Fruit fly (Drosophila melanogaster): ENCODE data around the gene CG14102.

- TF ChIP-seq CG1621 (tag; optimal IDR thresholded peaks at IDR 0.05): no peak
- TF ChIP-seq Ets21C (GFP tag; optimal IDR thresholded peaks at IDR 0.05): no peak
- peak; percentile 28 for TF ChIP-seq lz (GFP tag; optimal IDR thresholded peaks at IDR 0.05)
- peak; percentile 10 for TF ChIP-seq CG31627 (GFP tag; optimal IDR thresholded peaks at IDR 0.05)
- no peak for TF ChIP-seq Ets96B (tag; optimal IDR thresholded peaks at IDR 0.05)
- no peak for TF ChIP-seq CG8319 (GFP tag; optimal IDR thresholded peaks at IDR 0.05)
- TF ChIP-seq svp (GFP tag): no peak
These were observed 14.5 kb upstream of the CG14102 start, which contains the start of gene cyc for dm6 chr3L:19815472-19816150.

All from whole organism, prepupa.